Worm (Caenorhabditis elegans) whole organism, L4 larva: ENCODE measurements around the gene C50E3.9.

Experiments
- lin-15B ChIP-seq: fragments of 150-350 bp; sonication (generic microtip); optimal IDR thresholded peaks from 3 replicates; lab custom pipeline; 2014; ENCODE audit warnings: missing biosample characterization, missing genetic modification characterization
- nhr-111 ChIP-seq: fragments of 200-800 bp; sonication (Bioruptor generic); optimal IDR thresholded peaks from 2 replicates; lab custom pipeline; 2018; ENCODE audit warnings: mild to moderate bottlenecking, missing genetic modification characterization, missing compliant biosample characterization
- zag-1 ChIP-seq: fragments of 150-350 bp; optimal IDR thresholded peaks from 2 replicates; lab custom pipeline; 2014; ENCODE audit warnings: missing biosample characterization, missing genetic modification characterization

- TF ChIP-seq lin-15B (no peak), zag-1 (tag; lab: Kevin White, UChicago) (no peak), nhr-111 (no peak)
Observed at ce11 chrV:7555875-7556274, 44.2 kb downstream of the C50E3.9 start.
